Worm (Caenorhabditis elegans): Measurements from ENCODE around the gene hot-2.

Gene hot-2

DNA sequence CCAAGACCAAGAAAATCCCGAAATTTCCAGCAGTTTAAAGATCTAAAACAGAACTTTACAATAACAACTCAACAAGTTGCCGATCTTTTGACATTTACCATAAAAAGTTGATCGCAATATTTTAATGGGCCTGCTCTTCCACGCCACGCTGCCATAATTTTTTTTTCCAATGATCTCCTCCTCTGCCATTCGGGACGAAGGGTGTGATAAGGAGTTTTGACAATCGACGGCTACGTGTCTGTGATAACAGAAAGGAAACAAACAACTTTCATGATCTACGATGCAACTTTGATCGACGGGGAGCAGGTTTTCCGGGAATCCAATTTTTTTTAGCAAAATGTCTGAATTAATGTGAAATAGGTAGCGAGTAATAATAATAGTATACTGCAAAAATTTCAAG is 32.4 kb downstream of the hot-2 start:
- no peak for TF ChIP-seq F23B12.7 (tag; optimal IDR thresholded peaks at IDR 0.05; ENCODE audit: insufficient read depth)
- TF ChIP-seq nhr-27 (tag; optimal IDR thresholded peaks at IDR 0.05), result no peak
- no peak for TF ChIP-seq lsl-1 (GFP tag; optimal IDR thresholded peaks at IDR 0.05)
- no peak for TF ChIP-seq nfya-1 (tag; optimal IDR thresholded peaks at IDR 0.05; ENCODE audit: borderline replicate concordance, insufficient read depth)
- 0 out of 2 replicates have a peak, but pooled peaks have one; percentile 20 for TF ChIP-seq cebp-2 (GFP tag; IDR thresholded peaks at IDR 0.05)
- no peak for TF ChIP-seq ceh-27 (GFP tag; optimal IDR thresholded peaks at IDR 0.05)
- no peak for TF ChIP-seq Y67H2A.10 (GFP tag; conservative IDR thresholded peaks at IDR 0.05)
- peak; percentile 42 to 71 for TF ChIP-seq let-607 (tag; optimal IDR thresholded peaks at IDR 0.05)
- TF ChIP-seq nhr-80 (tag; optimal IDR thresholded peaks at IDR 0.05), result peak; percentile 85
- no peak for TF ChIP-seq repo-1 (tag; optimal IDR thresholded peaks at IDR 0.05)
- no peak for TF ChIP-seq him-1 (tag; optimal IDR thresholded peaks at IDR 0.05)

DNA sequence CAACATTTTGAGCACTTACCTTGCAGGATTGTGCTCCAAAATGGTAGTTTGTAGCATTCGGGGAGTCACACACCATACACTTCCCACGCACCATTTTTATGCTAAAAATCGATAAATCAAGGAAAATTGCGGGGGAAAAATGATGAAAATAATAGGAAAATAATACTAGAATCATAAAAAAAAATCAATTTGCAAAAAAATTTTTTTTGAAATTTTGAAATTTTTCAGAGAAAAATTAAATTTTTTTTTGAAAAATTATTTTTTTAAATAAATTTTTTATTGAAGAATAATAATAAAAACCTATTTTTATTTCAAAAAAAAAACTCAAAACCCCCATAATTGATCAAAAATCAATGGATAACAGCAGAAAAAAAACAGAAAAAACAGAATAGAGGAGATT is 37.2 kb downstream of the hot-2 start, which contains the start of gene nhr-79:
Gene nhr-79, minus strand, starts transcription at position 101 of the 400 bp plus-strand sequence.
- TF ChIP-seq attf-5 (GFP tag; optimal IDR thresholded peaks at IDR 0.05) (no peak), F37B4.10 (GFP tag; IDR thresholded peaks at IDR 0.05) (no peak), bed-2 (GFP tag; IDR thresholded peaks at IDR 0.05) (no peak), sdz-38 (tag; optimal IDR thresholded peaks at IDR 0.05) (no peak), K12H6.12 (tag; optimal IDR thresholded peaks at IDR 0.05) (no peak), T07F8.4 (tag; optimal IDR thresholded peaks at IDR 0.05) (no peak), cebp-1 (GFP tag; IDR thresholded peaks at IDR 0.05) (no peak), cebp-1 (tag; optimal IDR thresholded peaks at IDR 0.05) (no peak), lin-40 (tag; optimal IDR thresholded peaks at IDR 0.05) (no peak), aptf-2 (GFP tag; conservative IDR thresholded peaks at IDR 0.05) (no peak), sptf-2 (GFP tag; optimal IDR thresholded peaks at IDR 0.05) (no peak), D2030.7 (GFP tag; IDR thresholded peaks at IDR 0.05) (no peak), Y79H2A.3 (GFP tag; conservative IDR thresholded peaks at IDR 0.05) (no peak), unc-130 (GFP tag; optimal IDR thresholded peaks at IDR 0.05) (no peak), nhr-80 (tag; optimal IDR thresholded peaks at IDR 0.05) (no peak), let-607 (tag; optimal IDR thresholded peaks at IDR 0.05) (no peak), cebp-2 (GFP tag; IDR thresholded peaks at IDR 0.05) (no peak), akir-1 (GFP tag; optimal IDR thresholded peaks at IDR 0.05) (no peak), mcd-1 (GFP tag; IDR thresholded peaks at IDR 0.05) (no peak), mel-28 (tag; optimal IDR thresholded peaks at IDR 0.05; ENCODE audit: borderline replicate concordance) (no peak)

ce11 chrV:19212354-19212753 is 37.8 kb downstream of the hot-2 start:
- no peak for TF ChIP-seq sea-2 (GFP tag; IDR thresholded peaks at IDR 0.05)
- peak; percentile 92 for TF ChIP-seq F22D6.2 (tag; optimal IDR thresholded peaks at IDR 0.05)
- no peak for TF ChIP-seq akir-1 (GFP tag; optimal IDR thresholded peaks at IDR 0.05)
- TF ChIP-seq nhr-80 (tag; optimal IDR thresholded peaks at IDR 0.05), result peak; percentile 77
- no peak for TF ChIP-seq F52B5.7 (tag; optimal IDR thresholded peaks at IDR 0.05)
- TF ChIP-seq ztf-18 (tag; optimal IDR thresholded peaks at IDR 0.05), result peak; percentile 82
- TF ChIP-seq nhr-90 (tag; optimal IDR thresholded peaks at IDR 0.05), result no peak
- TF ChIP-seq attf-5 (GFP tag; optimal IDR thresholded peaks at IDR 0.05), result peak; percentile 1
- no peak for TF ChIP-seq hmg-20 (GFP tag; IDR thresholded peaks at IDR 0.05)
- TF ChIP-seq hlh-12 (tag; optimal IDR thresholded peaks at IDR 0.05), result no peak
- no peak for TF ChIP-seq egl-18 (GFP tag; IDR thresholded peaks at IDR 0.05)
- TF ChIP-seq F10E7.11 (tag; optimal IDR thresholded peaks at IDR 0.05), result no peak
- no peak for TF ChIP-seq pha-4 (tag; optimal IDR thresholded peaks at IDR 0.05)
- no peak for TF ChIP-seq chd-7 (tag; optimal IDR thresholded peaks at IDR 0.05)
- no peak for TF ChIP-seq repo-1 (tag; optimal IDR thresholded peaks at IDR 0.05)
